Fruit fly (Drosophila melanogaster) whole organism, embryonic: ENCODE data around the gene CLS.
A peak's percentile ranks its signal among the peaks of the same experiment; 100 is the strongest.

Source experiments
- Awh ChIP-seq: fragments of 200-800 bp; sonication (Bioruptor generic); IDR thresholded peaks from 2 replicates; pipeline ENCODE4, ENCODE4 v1.3.6; 2022; ENCODE audit warnings: missing biosample characterization, missing genetic modification characterization
- CG10274 ChIP-seq: fragments of 200-800 bp; sonication (Bioruptor generic); optimal IDR thresholded peaks from 3 replicates; lab custom pipeline; 2017; ENCODE audit warnings: missing biosample characterization, mild to moderate bottlenecking, missing genetic modification characterization
- CG10431 ChIP-seq: fragments of 200-800 bp; sonication (Bioruptor generic); optimal IDR thresholded peaks from 3 replicates; lab custom pipeline; 2018; ENCODE audit warnings: missing biosample characterization, mild to moderate bottlenecking, missing genetic modification characterization
- CG11398 ChIP-seq: fragments of 200-800 bp; sonication (Bioruptor generic); optimal IDR thresholded peaks from 2 replicates; lab custom pipeline; 2016; ENCODE audit warnings: missing biosample characterization, missing genetic modification characterization
- CG13123 ChIP-seq: fragments of 200-800 bp; sonication (Bioruptor generic); optimal IDR thresholded peaks from 2 replicates; lab custom pipeline; 2016; ENCODE audit warnings: missing biosample characterization, missing genetic modification characterization
- CG1647 ChIP-seq: fragments of 200-800 bp; sonication (Bioruptor generic); optimal IDR thresholded peaks from 3 replicates; lab custom pipeline; 2016; ENCODE audit warnings: missing biosample characterization, missing genetic modification characterization
- CG17359 ChIP-seq: fragments of 200-800 bp; sonication (Bioruptor generic); optimal IDR thresholded peaks from 3 replicates; lab custom pipeline; 2018; ENCODE audit warnings: missing biosample characterization, mild to moderate bottlenecking, missing genetic modification characterization, moderate library complexity
- CG3281 ChIP-seq: fragments of 200-800 bp; sonication (Bioruptor generic); optimal IDR thresholded peaks from 3 replicates; lab custom pipeline; 2017; ENCODE audit warnings: missing biosample characterization, mild to moderate bottlenecking, missing genetic modification characterization
- CG34422 ChIP-seq: fragments of 200-800 bp; sonication (Bioruptor generic); IDR thresholded peaks from 3 replicates; pipeline ENCODE4 v1.3.6; 2022; ENCODE audit warnings: missing biosample characterization, missing genetic modification characterization
- CG4282 ChIP-seq: fragments of 200-800 bp; sonication (Bioruptor generic); optimal IDR thresholded peaks from 2 replicates; lab custom pipeline; 2016; ENCODE audit warnings: missing biosample characterization, missing genetic modification characterization
- CG4328 ChIP-seq: fragments of 200-800 bp; sonication (Bioruptor generic); optimal IDR thresholded peaks from 3 replicates; lab custom pipeline; 2017; ENCODE audit warnings: missing biosample characterization, missing genetic modification reagents, missing genetic modification characterization
- CG4404 ChIP-seq: fragments of 200-800 bp; sonication (Bioruptor generic); IDR thresholded peaks from 2 replicates; pipeline ENCODE4 v1.3.6; 2022; ENCODE audit warnings: missing biosample characterization, missing genetic modification characterization
- CG4707 ChIP-seq: fragments of 200-800 bp; sonication (Bioruptor generic); optimal IDR thresholded peaks from 2 replicates; lab custom pipeline; 2018; ENCODE audit warnings: missing biosample characterization, mild to moderate bottlenecking, missing genetic modification characterization, moderate library complexity
- CG4854 ChIP-seq: fragments of 200-800 bp; sonication (Bioruptor generic); optimal IDR thresholded peaks from 2 replicates; lab custom pipeline; 2016; ENCODE audit warnings: missing biosample characterization, missing genetic modification characterization, inconsistent platforms
- CG6683 ChIP-seq: fragments of 200-800 bp; sonication (Bioruptor generic); optimal IDR thresholded peaks from 2 replicates; lab custom pipeline; 2017; ENCODE audit warnings: missing biosample characterization, mild to moderate bottlenecking, missing genetic modification characterization, missing genetic modification reagents
- CG7839 ChIP-seq: fragments of 200-800 bp; sonication (Bioruptor generic); optimal IDR thresholded peaks from 3 replicates; lab custom pipeline; 2018; ENCODE audit warnings: missing biosample characterization, mild to moderate bottlenecking, missing genetic modification characterization, moderate library complexity
- CG7987 ChIP-seq: fragments of 200-800 bp; sonication (Bioruptor generic); optimal IDR thresholded peaks from 2 replicates; lab custom pipeline; 2018; ENCODE audit warnings: missing biosample characterization, mild to moderate bottlenecking, missing genetic modification characterization, moderate library complexity
- CG8359 ChIP-seq: fragments of 200-800 bp; sonication (Bioruptor generic); optimal IDR thresholded peaks from 2 replicates; lab custom pipeline; 2017; ENCODE audit warnings: missing biosample characterization, mild to moderate bottlenecking, missing genetic modification characterization, borderline replicate concordance
- CG9876 ChIP-seq: fragments of 200-800 bp; sonication (Bioruptor generic); optimal IDR thresholded peaks from 2 replicates; lab custom pipeline; 2016; ENCODE audit warnings: missing biosample characterization, missing genetic modification characterization
- Chrac-16 ChIP-seq: fragments of 200-800 bp; sonication (Bioruptor generic); optimal IDR thresholded peaks from 3 replicates; lab custom pipeline; 2016; ENCODE audit warnings: missing biosample characterization, missing genetic modification characterization
- Dfd ChIP-seq, 2 experiments: fragments of >200 bp; optimal IDR thresholded peaks; 2 replicates each; lab custom pipeline; 2017; ENCODE audit warnings: missing biosample characterization in 2 of 2, missing genetic modification characterization in 2 of 2
- Doc2 ChIP-seq: fragments of 200-800 bp; sonication (Bioruptor generic); IDR thresholded peaks from 2 replicates; pipeline ENCODE4 v1.3.6; 2022; ENCODE audit warnings: missing biosample characterization, missing genetic modification characterization
- Elba2 ChIP-seq: fragments of 200-800 bp; sonication (Bioruptor generic); optimal IDR thresholded peaks from 3 replicates; lab custom pipeline; 2016; ENCODE audit warnings: missing biosample characterization, missing genetic modification characterization
- Fer3 ChIP-seq: fragments of 200-800 bp; sonication (Bioruptor generic); optimal IDR thresholded peaks from 2 replicates; lab custom pipeline; 2018; ENCODE audit warnings: missing biosample characterization, mild to moderate bottlenecking, missing genetic modification characterization, moderate library complexity
- HmgD ChIP-seq: fragments of 200-800 bp; sonication (Bioruptor generic); optimal IDR thresholded peaks from 3 replicates; lab custom pipeline; 2016; ENCODE audit warnings: missing biosample characterization, missing genetic modification characterization
- Kr ChIP-seq: fragments of 200-800 bp; sonication (Bioruptor generic); optimal IDR thresholded peaks from 2 replicates; lab custom pipeline; 2017; ENCODE audit warnings: missing biosample characterization, mild to moderate bottlenecking, missing genetic modification characterization
- Nf-YC ChIP-seq: fragments of 200-800 bp; optimal IDR thresholded peaks from 3 replicates; lab custom pipeline; 2019; ENCODE audit warnings: missing biosample characterization, mild to moderate bottlenecking, missing genetic modification characterization, moderate library complexity
- Opbp ChIP-seq: fragments of 200-800 bp; sonication (Bioruptor generic); IDR thresholded peaks from 3 replicates; pipeline ENCODE4 v1.3.6; 2022; ENCODE audit warnings: missing biosample characterization, missing genetic modification characterization; ENCODE audit not compliant: partially characterized antibody
- Sox100B ChIP-seq: fragments of 200-800 bp; sonication (Bioruptor generic); optimal IDR thresholded peaks from 3 replicates; lab custom pipeline; 2018; ENCODE audit warnings: missing biosample characterization, mild to moderate bottlenecking, missing genetic modification characterization
- Stat92E ChIP-seq, 3 experiments: fragments of >200 bp in 2 of 3; fragments of 200-800 bp in 1 of 3; sonication (Bioruptor generic) in 1 of 3; optimal IDR thresholded peaks; 2 replicates each; lab custom pipeline; 2017 to 2019; ENCODE audit warnings: missing biosample characterization in 3 of 3, missing genetic modification characterization in 3 of 3, mild to moderate bottlenecking in 1 of 3, moderate library complexity in 1 of 3
- Trl ChIP-seq, 3 experiments: fragments of >200 bp in 2 of 3; fragments of 200-800 bp in 1 of 3; sonication (Bioruptor generic) in 1 of 3; optimal IDR thresholded peaks; 2 replicates in 1 of 3; 3 replicates in 2 of 3; lab custom pipeline; 2016 to 2017; ENCODE audit warnings: missing biosample characterization in 1 of 3, missing genetic modification characterization in 1 of 3
- al ChIP-seq: fragments of 200-800 bp; sonication (Bioruptor generic); IDR thresholded peaks from 2 replicates; pipeline ENCODE4 v1.3.6; 2022; ENCODE audit warnings: missing biosample characterization, missing genetic modification characterization
- bcd ChIP-seq: fragments of 200-800 bp; sonication (Bioruptor generic); optimal IDR thresholded peaks from 2 replicates; lab custom pipeline; 2017; ENCODE audit warnings: missing biosample characterization, mild to moderate bottlenecking, missing genetic modification characterization
- bowl ChIP-seq: fragments of 200-800 bp; sonication (Bioruptor generic); IDR thresholded peaks from 2 replicates; pipeline ENCODE4 v1.3.6; 2022; ENCODE audit warnings: missing biosample characterization, missing genetic modification characterization
- btn ChIP-seq: fragments of 200-800 bp; sonication (Bioruptor generic); optimal IDR thresholded peaks from 2 replicates; lab custom pipeline; 2016; ENCODE audit warnings: missing biosample characterization, missing genetic modification characterization
- cas ChIP-seq: fragments of 200-800 bp; sonication (Bioruptor generic); IDR thresholded peaks from 2 replicates; pipeline ENCODE4 v1.3.6; 2022; ENCODE audit warnings: missing biosample characterization, missing genetic modification characterization
- crc ChIP-seq: fragments of 200-800 bp; sonication (Bioruptor generic); optimal IDR thresholded peaks from 2 replicates; lab custom pipeline; 2016; ENCODE audit warnings: missing biosample characterization, missing genetic modification characterization
- gem ChIP-seq: fragments of 200-800 bp; sonication (Bioruptor generic); optimal IDR thresholded peaks from 2 replicates; lab custom pipeline; 2019; ENCODE audit warnings: missing biosample characterization, mild to moderate bottlenecking, missing genetic modification characterization, moderate library complexity
- gsb ChIP-seq: fragments of 200-800 bp; sonication (Bioruptor generic); IDR thresholded peaks from 2 replicates; pipeline ENCODE4 v1.3.6; 2022; ENCODE audit warnings: missing biosample characterization, missing genetic modification characterization
- ham ChIP-seq: fragments of 200-800 bp; sonication (Bioruptor generic); IDR thresholded peaks from 2 replicates; pipeline ENCODE4 v1.3.6; 2022; ENCODE audit warnings: missing biosample characterization, missing genetic modification characterization
- hbn ChIP-seq: fragments of 200-800 bp; sonication (Bioruptor generic); IDR thresholded peaks from 2 replicates; pipeline ENCODE4 v1.3.6; 2022; ENCODE audit warnings: missing biosample characterization, missing genetic modification characterization; ENCODE audit not compliant: partially characterized antibody
- mam ChIP-seq: fragments of 200-800 bp; sonication (Bioruptor generic); optimal IDR thresholded peaks from 3 replicates; lab custom pipeline; 2016; ENCODE audit warnings: missing biosample characterization, missing genetic modification characterization
- pan ChIP-seq, 4 experiments: fragments of >200 bp in 3 of 4; fragments of 200-800 bp in 1 of 4; sonication (Bioruptor generic) in 1 of 4; optimal IDR thresholded peaks in 3 of 4; IDR thresholded peaks in 1 of 4; 2 replicates each; pipeline versions ENCODE4 v1.3.6 to Lab custom; 2017 to 2022; ENCODE audit warnings: missing biosample characterization in 2 of 4, missing genetic modification characterization in 2 of 4, mixed read lengths in 1 of 4
- rib ChIP-seq: fragments of 200-800 bp; sonication (Bioruptor generic); IDR thresholded peaks from 2 replicates; pipeline ENCODE4 v1.3.6; 2022; ENCODE audit warnings: missing biosample characterization, missing genetic modification characterization
- sens-2 ChIP-seq: fragments of 200-800 bp; sonication (Bioruptor generic); IDR thresholded peaks from 2 replicates; pipeline ENCODE4 v1.3.6; 2022; ENCODE audit warnings: missing biosample characterization, missing genetic modification characterization
- sisA ChIP-seq: fragments of 200-800 bp; sonication (Bioruptor generic); IDR thresholded peaks from 2 replicates; pipeline ENCODE4 v1.3.6; 2022; ENCODE audit warnings: missing biosample characterization, missing genetic modification characterization
- slbo ChIP-seq: fragments of 200-800 bp; sonication (Bioruptor generic); IDR thresholded peaks from 2 replicates; pipeline ENCODE4 v1.3.6; 2022; ENCODE audit warnings: missing biosample characterization, missing genetic modification characterization
- tio ChIP-seq: fragments of 200-800 bp; sonication (Bioruptor generic); optimal IDR thresholded peaks from 2 replicates; lab custom pipeline; 2017; ENCODE audit warnings: missing biosample characterization, missing genetic modification characterization, inconsistent platforms
- usp ChIP-seq: fragments of >200 bp; optimal IDR thresholded peaks from 2 replicates; lab custom pipeline; 2017; ENCODE audit warnings: missing biosample characterization, missing genetic modification characterization
- vnd ChIP-seq: fragments of 200-800 bp; sonication (Bioruptor generic); IDR thresholded peaks from 3 replicates; pipeline ENCODE4 v1.3.6; 2022; ENCODE audit warnings: missing biosample characterization, missing genetic modification characterization; ENCODE audit not compliant: partially characterized antibody

Gene CLS

DNA sequence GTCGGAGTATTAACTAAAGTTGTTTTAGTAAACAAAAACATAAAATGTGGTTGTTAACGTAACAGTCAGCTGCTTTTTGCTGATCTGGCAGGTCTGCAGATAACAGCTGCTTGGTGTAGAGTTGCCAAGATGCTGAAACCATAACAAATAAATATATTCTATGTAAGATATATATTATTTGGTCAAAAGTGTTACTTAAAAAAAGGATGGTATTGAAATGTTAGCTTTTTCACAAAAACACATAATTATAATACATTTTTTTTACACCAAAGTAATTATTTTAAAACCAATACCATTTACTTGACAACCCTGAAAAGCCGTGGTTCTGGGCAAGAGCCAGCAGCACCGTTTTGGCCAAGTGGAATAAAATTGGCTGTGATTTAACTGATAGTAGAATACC, 6.6 kb downstream of the CLS start, which contains the start of the genes CG4743 and Idh3g (continued):
- TF ChIP-seq pan (optimal IDR thresholded peaks at IDR 0.05; lab: Kevin White, UChicago) = no peak
- TF ChIP-seq pan (GFP tag; optimal IDR thresholded peaks at IDR 0.05 in 1 of 2, IDR thresholded peaks at IDR 0.05 in 1 of 2) = peak in 1 of 2 experiments; percentile 98
- TF ChIP-seq Sox100B = peak; percentile 96
- TF ChIP-seq Dfd (GFP tag; optimal IDR thresholded peaks at IDR 0.05; lab: Kevin White, UChicago) = no peak
- no peak for TF ChIP-seq Trl (optimal IDR thresholded peaks at IDR 0.05; lab: Kevin White, UChicago)
- TF ChIP-seq Trl (GFP tag; optimal IDR thresholded peaks at IDR 0.05; lab: Kevin White, UChicago) = peak; percentile 74
- peak; percentile 79 for TF ChIP-seq CG10274 (GFP tag; lab: Kevin White, UChicago)
- peak; percentile 90 for TF ChIP-seq CG10431 (GFP tag; lab: Kevin White, UChicago)
- TF ChIP-seq CG8359 (GFP tag; lab: Kevin White, UChicago) = peak; percentile 89
- peak; percentile 91 for TF ChIP-seq cas (GFP tag; lab: Robert Waterston, UW)
- peak; percentile 97 for TF ChIP-seq CG3281 (GFP tag; lab: Kevin White, UChicago)
- TF ChIP-seq bowl (GFP tag; lab: Robert Waterston, UW) = peak; percentile 91
- TF ChIP-seq Chrac-16 (GFP tag; lab: Kevin White, UChicago) = peak; percentile 97
- peak; percentile 91 for TF ChIP-seq sisA (GFP tag; lab: Robert Waterston, UW)
- TF ChIP-seq crc = peak; percentile 51
- TF ChIP-seq btn (GFP tag; lab: Kevin White, UChicago) = peak; percentile 41
- peak; percentile 99 for TF ChIP-seq gem (tag; lab: Kevin White, UChicago)
- peak; percentile 87 for TF ChIP-seq CG4404 (GFP tag; lab: Robert Waterston, UW)
- TF ChIP-seq ham (GFP tag; lab: Robert Waterston, UW) = peak; percentile 72; the same call in 1 of the 2 replicates
- peak; percentile 70 for TF ChIP-seq mam
- peak; percentile 55 for TF ChIP-seq CG11398 (GFP tag; lab: Kevin White, UChicago)
- peak; percentile 93 for TF ChIP-seq CG6683 (GFP tag; lab: Kevin White, UChicago)
- TF ChIP-seq HmgD (GFP tag; lab: Kevin White, UChicago) = no peak
- TF ChIP-seq CG1647 (GFP tag; lab: Kevin White, UChicago) = peak; percentile 71
- peak; percentile 90 for TF ChIP-seq Nf-YC (tag; lab: Kevin White, UChicago)
- TF ChIP-seq rib (GFP tag; lab: Robert Waterston, UW) = peak; percentile 94
- TF ChIP-seq CG4282 = peak; percentile 20
- TF ChIP-seq Opbp (GFP tag; lab: Robert Waterston, UW) = no peak
- TF ChIP-seq vnd (GFP tag; lab: Robert Waterston, UW) = no peak; the same call in 2 of the 3 replicates
- peak; percentile 88 for TF ChIP-seq CG7987 (GFP tag; lab: Kevin White, UChicago)
- TF ChIP-seq CG4328 (GFP tag; lab: Kevin White, UChicago) = peak; percentile 96
- peak; percentile 94 for TF ChIP-seq tio
- peak; percentile 86 for TF ChIP-seq Elba2 (GFP tag; lab: Kevin White, UChicago)
- TF ChIP-seq usp = no peak
- TF ChIP-seq Fer3 (tag; lab: Kevin White, UChicago) = peak; percentile 98
- TF ChIP-seq hbn (GFP tag; lab: Robert Waterston, UW) = no peak
- TF ChIP-seq sens-2 (GFP tag; lab: Robert Waterston, UW) = peak; percentile 94
- TF ChIP-seq Awh (GFP tag; lab: Robert Waterston, UW) = peak; percentile 96
- peak; percentile 96 for TF ChIP-seq slbo (GFP tag; lab: Robert Waterston, UW)
- peak; percentile 97 for TF ChIP-seq CG34422
- TF ChIP-seq al = peak; percentile 92
- TF ChIP-seq gsb (GFP tag; lab: Robert Waterston, UW) = peak; percentile 85
- TF ChIP-seq Doc2 = no peak; the same call in 1 of the 2 replicates
- peak; percentile 98 for TF ChIP-seq CG17359
- peak; percentile 90 for TF ChIP-seq CG4854 (GFP tag; lab: Kevin White, UChicago)
- TF ChIP-seq Stat92E (GFP tag; optimal IDR thresholded peaks at IDR 0.05; lab: Kevin White, UChicago) = peak in 1 of 3 experiments; percentile 92
- TF ChIP-seq bcd (GFP tag; lab: Kevin White, UChicago) = peak; percentile 96
- TF ChIP-seq CG9876 (GFP tag; lab: Kevin White, UChicago) = peak; percentile 18
- TF ChIP-seq CG13123 (GFP tag; lab: Kevin White, UChicago) = peak; percentile 95
- TF ChIP-seq Kr (GFP tag; lab: Kevin White, UChicago) = peak; percentile 32
- peak; percentile 87 for TF ChIP-seq CG4707
- TF ChIP-seq CG7839 (tag; lab: Kevin White, UChicago) = peak; percentile 98
